Fruit fly (Drosophila melanogaster) whole organism, embryonic: Measurements from ENCODE around the gene sicily.

Experiments
- Atf6 ChIP-seq: fragments of 200-800 bp; sonication (Bioruptor generic); IDR thresholded peaks from 2 replicates; pipeline ENCODE4 v1.3.6; 2022; ENCODE audit warnings: missing biosample characterization, missing genetic modification characterization
- BtbVII ChIP-seq: fragments of 200-800 bp; sonication (Bioruptor generic); optimal IDR thresholded peaks from 3 replicates; lab custom pipeline; 2017; ENCODE audit warnings: missing biosample characterization, mild to moderate bottlenecking, missing genetic modification characterization
- CG10267 ChIP-seq: fragments of 200-800 bp; sonication (Bioruptor generic); optimal IDR thresholded peaks from 2 replicates; lab custom pipeline; 2018; ENCODE audit warnings: missing biosample characterization, mild to moderate bottlenecking, missing genetic modification characterization, moderate library complexity
- CG10366 ChIP-seq: fragments of 200-800 bp; sonication (Bioruptor generic); IDR thresholded peaks from 2 replicates; pipeline ENCODE4 v1.3.6; 2022; ENCODE audit warnings: missing biosample characterization, missing genetic modification characterization
- CG12219 ChIP-seq: fragments of 200-800 bp; sonication (Bioruptor generic); optimal IDR thresholded peaks from 3 replicates; lab custom pipeline; 2018; ENCODE audit warnings: missing biosample characterization, mild to moderate bottlenecking, missing genetic modification characterization
- CG12236 ChIP-seq: fragments of 200-800 bp; sonication (Bioruptor generic); optimal IDR thresholded peaks from 2 replicates; lab custom pipeline; 2016; ENCODE audit warnings: missing biosample characterization, missing genetic modification characterization
- CG12299 ChIP-seq: fragments of 200-800 bp; sonication (Bioruptor generic); optimal IDR thresholded peaks from 2 replicates; lab custom pipeline; 2018; ENCODE audit warnings: missing biosample characterization, mild to moderate bottlenecking, missing genetic modification characterization
- CG12769 ChIP-seq: fragments of 200-800 bp; sonication (Bioruptor generic); optimal IDR thresholded peaks from 2 replicates; lab custom pipeline; 2019; ENCODE audit warnings: missing biosample characterization, mild to moderate bottlenecking, missing genetic modification characterization, moderate library complexity
- CG13624 ChIP-seq: fragments of 200-800 bp; sonication (Bioruptor generic); optimal IDR thresholded peaks from 2 replicates; lab custom pipeline; 2016; ENCODE audit warnings: missing biosample characterization, missing genetic modification characterization
- CG15269 ChIP-seq: fragments of 200-800 bp; sonication (Bioruptor generic); optimal IDR thresholded peaks from 2 replicates; lab custom pipeline; 2018; ENCODE audit warnings: missing biosample characterization, mild to moderate bottlenecking, missing genetic modification characterization, moderate library complexity
- CG1602 ChIP-seq: fragments of 200-800 bp; sonication (Bioruptor generic); optimal IDR thresholded peaks from 3 replicates; lab custom pipeline; 2016; ENCODE audit warnings: missing biosample characterization, missing genetic modification characterization
- CG17612 ChIP-seq: fragments of 200-800 bp; sonication (Bioruptor generic); IDR thresholded peaks from 2 replicates; pipeline ENCODE4 v1.3.6; 2022; ENCODE audit warnings: missing biosample characterization, missing genetic modification characterization
- CG17912 ChIP-seq: fragments of 200-800 bp; sonication (Bioruptor generic); optimal IDR thresholded peaks from 2 replicates; lab custom pipeline; 2018; ENCODE audit warnings: missing biosample characterization, mild to moderate bottlenecking, missing genetic modification characterization
- CG1792 ChIP-seq: fragments of 200-800 bp; sonication (Bioruptor generic); optimal IDR thresholded peaks from 2 replicates; lab custom pipeline; 2016; ENCODE audit warnings: missing biosample characterization, missing genetic modification characterization
- CG2120 ChIP-seq: fragments of 200-800 bp; sonication (Bioruptor generic); optimal IDR thresholded peaks from 3 replicates; lab custom pipeline; 2016; ENCODE audit warnings: missing biosample characterization, missing genetic modification characterization
- CG31441 ChIP-seq: fragments of 200-800 bp; sonication (Bioruptor generic); IDR thresholded peaks from 2 replicates; pipeline ENCODE4 v1.3.6; 2022; ENCODE audit warnings: missing biosample characterization, missing genetic modification characterization
- CG33557 ChIP-seq: fragments of 200-800 bp; sonication (Bioruptor generic); optimal IDR thresholded peaks from 2 replicates; lab custom pipeline; 2019; ENCODE audit warnings: missing biosample characterization, mild to moderate bottlenecking, missing genetic modification characterization, moderate library complexity
- CG8765 ChIP-seq: fragments of 200-800 bp; sonication (Bioruptor generic); IDR thresholded peaks from 2 replicates; pipeline ENCODE4 v1.3.6; 2022; ENCODE audit warnings: missing biosample characterization, missing genetic modification characterization
- D19A ChIP-seq: fragments of 200-800 bp; optimal IDR thresholded peaks from 3 replicates; lab custom pipeline; 2019; ENCODE audit warnings: missing biosample characterization, mild to moderate bottlenecking, missing genetic modification characterization, moderate library complexity
- Dref ChIP-seq: fragments of 200-800 bp; sonication (Bioruptor generic); IDR thresholded peaks from 2 replicates; pipeline ENCODE4 v1.3.6; 2022; ENCODE audit warnings: missing biosample characterization, missing genetic modification characterization
- Ets97D ChIP-seq: fragments of 200-800 bp; sonication (Bioruptor generic); optimal IDR thresholded peaks from 3 replicates; lab custom pipeline; 2016; ENCODE audit warnings: missing biosample characterization, missing genetic modification characterization
- Gug ChIP-seq: fragments of 200-800 bp; sonication (Bioruptor generic); IDR thresholded peaks from 4 replicates; pipeline ENCODE4 v1.3.6; 2022; ENCODE audit warnings: missing biosample characterization, missing genetic modification characterization
- HLHmδ ChIP-seq: fragments of 200-800 bp; sonication (Bioruptor generic); optimal IDR thresholded peaks from 2 replicates; lab custom pipeline; 2018; ENCODE audit warnings: missing biosample characterization, mild to moderate bottlenecking, missing genetic modification characterization, moderate library complexity
- Hmx ChIP-seq: fragments of 200-800 bp; sonication (Bioruptor generic); optimal IDR thresholded peaks from 2 replicates; lab custom pipeline; 2016; ENCODE audit warnings: missing biosample characterization, missing genetic modification characterization
- NFAT ChIP-seq: fragments of 200-800 bp; sonication (Bioruptor generic); IDR thresholded peaks from 2 replicates; pipeline ENCODE4 v1.3.6; 2022; ENCODE audit warnings: missing biosample characterization, missing genetic modification characterization
- Ptx1 ChIP-seq: fragments of 200-800 bp; sonication (Bioruptor generic); IDR thresholded peaks from 2 replicates; pipeline ENCODE4 v1.3.6; 2022; ENCODE audit warnings: missing biosample characterization, missing genetic modification characterization
- Sin3A ChIP-seq: fragments of >200 bp; optimal IDR thresholded peaks from 2 replicates; lab custom pipeline; 2018
- Ssrp ChIP-seq: fragments of 200-800 bp; sonication (Bioruptor generic); optimal IDR thresholded peaks from 2 replicates; lab custom pipeline; 2018; ENCODE audit warnings: missing biosample characterization, mild to moderate bottlenecking, missing genetic modification characterization, moderate library complexity
- ac ChIP-seq: fragments of 200-800 bp; sonication (Bioruptor generic); optimal IDR thresholded peaks from 3 replicates; lab custom pipeline; 2017; ENCODE audit warnings: missing biosample characterization, mild to moderate bottlenecking, missing genetic modification characterization
- ap ChIP-seq: fragments of 200-800 bp; sonication (Bioruptor generic); IDR thresholded peaks from 2 replicates; pipeline ENCODE4 v1.3.6; 2022; ENCODE audit warnings: missing biosample characterization, missing genetic modification characterization
- bowl ChIP-seq: fragments of 200-800 bp; sonication (Bioruptor generic); IDR thresholded peaks from 2 replicates; pipeline ENCODE4 v1.3.6; 2022; ENCODE audit warnings: missing biosample characterization, missing genetic modification characterization
- btn ChIP-seq: fragments of 200-800 bp; sonication (Bioruptor generic); optimal IDR thresholded peaks from 2 replicates; lab custom pipeline; 2016; ENCODE audit warnings: missing biosample characterization, missing genetic modification characterization
- cas ChIP-seq: fragments of 200-800 bp; sonication (Bioruptor generic); IDR thresholded peaks from 2 replicates; pipeline ENCODE4 v1.3.6; 2022; ENCODE audit warnings: missing biosample characterization, missing genetic modification characterization
- chif ChIP-seq, 2 experiments: fragments of 200-800 bp; sonication (Bioruptor generic); optimal IDR thresholded peaks; 3 replicates each; lab custom pipeline; 2016; ENCODE audit warnings: missing biosample characterization in 2 of 2, missing genetic modification characterization in 2 of 2
- croc ChIP-seq: fragments of 200-800 bp; sonication (Bioruptor generic); conservative IDR thresholded peaks from 3 replicates; pipeline ENCODE4 v1.3.6; 2022; ENCODE audit warnings: missing biosample characterization, missing genetic modification characterization
- cwo ChIP-seq: fragments of 200-800 bp; sonication (Bioruptor generic); optimal IDR thresholded peaks from 3 replicates; lab custom pipeline; 2017; ENCODE audit warnings: missing biosample characterization, missing genetic modification characterization, mild to moderate bottlenecking, moderate library complexity, missing genetic modification reagents
- en ChIP-seq: fragments of 200-800 bp; sonication (Bioruptor generic); optimal IDR thresholded peaks from 2 replicates; lab custom pipeline; 2016; ENCODE audit warnings: missing biosample characterization, missing genetic modification characterization
- fd96Cb ChIP-seq: fragments of 200-800 bp; sonication (Bioruptor generic); optimal IDR thresholded peaks from 2 replicates; lab custom pipeline; 2018; ENCODE audit warnings: missing biosample characterization, mild to moderate bottlenecking, missing genetic modification characterization, moderate library complexity
- her ChIP-seq: fragments of 200-800 bp; sonication (Bioruptor generic); optimal IDR thresholded peaks from 2 replicates; lab custom pipeline; 2016; ENCODE audit warnings: missing biosample characterization, missing genetic modification characterization
- hkb ChIP-seq, 2 experiments: fragments of 200-800 bp in 1 of 2; fragments of >200 bp in 1 of 2; sonication (Bioruptor generic) in 1 of 2; IDR thresholded peaks in 1 of 2; optimal IDR thresholded peaks in 1 of 2; 2 replicates each; pipeline versions ENCODE4 v1.3.6 to Lab custom; 2017 to 2022; ENCODE audit warnings: missing biosample characterization in 1 of 2, missing genetic modification characterization in 1 of 2
- insv ChIP-seq, 2 experiments: fragments of 200-800 bp; sonication (Bioruptor generic); optimal IDR thresholded peaks; 3 replicates each; lab custom pipeline; 2016 to 2018; ENCODE audit warnings: missing biosample characterization in 2 of 2, missing genetic modification characterization in 2 of 2
- ken ChIP-seq: fragments of 200-800 bp; sonication (Bioruptor generic); IDR thresholded peaks from 3 replicates; pipeline ENCODE4 v1.3.6; 2022; ENCODE audit warnings: missing biosample characterization, missing genetic modification characterization
- pfk ChIP-seq: fragments of 200-800 bp; sonication (Bioruptor generic); optimal IDR thresholded peaks from 2 replicates; lab custom pipeline; 2018; ENCODE audit warnings: missing biosample characterization, mild to moderate bottlenecking, missing genetic modification characterization, moderate library complexity
- pho ChIP-seq: fragments of 200-800 bp; sonication (Bioruptor generic); optimal IDR thresholded peaks from 2 replicates; lab custom pipeline; 2016; ENCODE audit warnings: missing biosample characterization, missing genetic modification characterization
- salm ChIP-seq: fragments of 200-800 bp; sonication (Bioruptor generic); optimal IDR thresholded peaks from 2 replicates; lab custom pipeline; 2018; ENCODE audit warnings: missing biosample characterization, mild to moderate bottlenecking, missing genetic modification characterization
- seq ChIP-seq: fragments of 200-800 bp; sonication (Bioruptor generic); IDR thresholded peaks from 2 replicates; pipeline ENCODE4 v1.3.6; 2022; ENCODE audit warnings: missing biosample characterization, missing genetic modification characterization
- sisA ChIP-seq: fragments of 200-800 bp; sonication (Bioruptor generic); IDR thresholded peaks from 2 replicates; pipeline ENCODE4 v1.3.6; 2022; ENCODE audit warnings: missing biosample characterization, missing genetic modification characterization
- slp2 ChIP-seq: fragments of 200-800 bp; sonication (Bioruptor generic); optimal IDR thresholded peaks from 2 replicates; lab custom pipeline; 2016; ENCODE audit warnings: missing biosample characterization, missing genetic modification characterization
- ssp ChIP-seq: fragments of 200-800 bp; sonication (Bioruptor generic); IDR thresholded peaks from 2 replicates; pipeline ENCODE4 v1.3.6; 2022; ENCODE audit warnings: missing biosample characterization, missing genetic modification characterization
- stwl ChIP-seq: fragments of 200-800 bp; sonication (Bioruptor generic); optimal IDR thresholded peaks from 3 replicates; lab custom pipeline; 2018; ENCODE audit warnings: missing biosample characterization, mild to moderate bottlenecking, missing genetic modification characterization, moderate library complexity
- trh ChIP-seq: fragments of 200-800 bp; sonication (Bioruptor generic); optimal IDR thresholded peaks from 2 replicates; lab custom pipeline; 2016; ENCODE audit warnings: missing biosample characterization, missing genetic modification characterization
- vfl ChIP-seq: fragments of 200-800 bp; sonication (Bioruptor generic); optimal IDR thresholded peaks from 2 replicates; lab custom pipeline; 2016; ENCODE audit warnings: missing biosample characterization, missing genetic modification characterization

Gene sicily

dm6 chrX:11852310-11852709 lies 39.2 kb upstream of the sicily start, which contains the start of gene p24-1 (continued):
- no peak for TF ChIP-seq trh (GFP tag; lab: Kevin White, UChicago)
- TF ChIP-seq NFAT (GFP tag; lab: Robert Waterston, UW): peak; percentile 81
- TF ChIP-seq en (GFP tag; lab: Kevin White, UChicago): no peak
- peak; percentile 89 for TF ChIP-seq Ets97D (GFP tag; lab: Kevin White, UChicago)
- peak; percentile 65 for TF ChIP-seq CG1792
- TF ChIP-seq seq (GFP tag; lab: Robert Waterston, UW): no peak
- TF ChIP-seq salm (tag; lab: Kevin White, UChicago): no peak
- TF ChIP-seq CG13624 (GFP tag; lab: Kevin White, UChicago): peak; percentile 70
- no peak for TF ChIP-seq CG8765
- no peak for TF ChIP-seq CG12236 (GFP tag; lab: Kevin White, UChicago)
- TF ChIP-seq Hmx (GFP tag; lab: Kevin White, UChicago): no peak
- no peak for TF ChIP-seq ac (GFP tag; lab: Kevin White, UChicago)
- peak; percentile 23; the same call in 1 of the 2 replicates for TF ChIP-seq ssp
- no peak for TF ChIP-seq fd96Cb (tag; lab: Kevin White, UChicago)
- no peak for TF ChIP-seq ken (GFP tag; lab: Robert Waterston, UW)
- no peak for TF ChIP-seq croc (GFP tag; lab: Robert Waterston, UW)
- TF ChIP-seq Dref: peak; percentile 90
- TF ChIP-seq CG12299 (tag; lab: Kevin White, UChicago): no peak
- no peak for TF ChIP-seq btn (GFP tag; lab: Kevin White, UChicago)
- TF ChIP-seq her: peak; percentile 66
- TF ChIP-seq D19A (tag; lab: Kevin White, UChicago): no peak
- TF ChIP-seq Gug: peak; percentile 56; the same call in 2 of the 4 replicates
- peak in 1 of 2 experiments; percentile 7 for TF ChIP-seq insv (GFP tag; optimal IDR thresholded peaks at IDR 0.05; lab: Kevin White, UChicago)
- TF ChIP-seq HLHmδ (GFP tag; lab: Kevin White, UChicago): no peak
- TF ChIP-seq cwo (GFP tag; lab: Kevin White, UChicago): no peak
- TF ChIP-seq slp2 (GFP tag; lab: Kevin White, UChicago): no peak
- peak in 1 of 2 experiments; percentile 31 for TF ChIP-seq chif (GFP tag; optimal IDR thresholded peaks at IDR 0.05; lab: Kevin White, UChicago)
- TF ChIP-seq Ptx1 (GFP tag; lab: Robert Waterston, UW): peak; percentile 29; the same call in 1 of the 2 replicates
- peak; percentile 7 for TF ChIP-seq CG33557
- TF ChIP-seq hkb (optimal IDR thresholded peaks at IDR 0.05; lab: Kevin White, UChicago): peak; percentile 47
- TF ChIP-seq hkb (GFP tag; IDR thresholded peaks at IDR 0.05; lab: Robert Waterston, UW): no peak
- TF ChIP-seq Sin3A (lab: Kevin White, UChicago): peak; percentile 22
- TF ChIP-seq Atf6: no peak
- TF ChIP-seq CG12769 (tag; lab: Kevin White, UChicago): peak; percentile 30
- no peak for TF ChIP-seq ap
- TF ChIP-seq CG15269: peak; percentile 23
- TF ChIP-seq bowl (GFP tag; lab: Robert Waterston, UW): no peak
- peak; percentile 13 for TF ChIP-seq CG1602
- no peak for TF ChIP-seq CG17612 (GFP tag; lab: Robert Waterston, UW)
- TF ChIP-seq pfk (GFP tag; lab: Kevin White, UChicago): peak; percentile 18
- TF ChIP-seq vfl: peak; percentile 45
- peak; percentile 15 for TF ChIP-seq CG17912 (GFP tag; lab: Kevin White, UChicago)
- no peak for TF ChIP-seq cas (GFP tag; lab: Robert Waterston, UW)
- peak; percentile 95 for TF ChIP-seq CG10267 (tag; lab: Kevin White, UChicago)
- TF ChIP-seq Ssrp (tag; lab: Kevin White, UChicago): no peak
- TF ChIP-seq stwl (tag; lab: Kevin White, UChicago): peak; percentile 85
- TF ChIP-seq BtbVII: no peak
- peak; percentile 47 for TF ChIP-seq pho (GFP tag; lab: Kevin White, UChicago)
- TF ChIP-seq CG2120 (GFP tag; lab: Kevin White, UChicago): peak; percentile 81
- TF ChIP-seq CG12219 (GFP tag; lab: Kevin White, UChicago): no peak
- TF ChIP-seq CG31441 (GFP tag; lab: Robert Waterston, UW): peak; percentile 40; the same call in 1 of the 2 replicates
- peak; percentile 12; the same call in 1 of the 2 replicates for TF ChIP-seq sisA (GFP tag; lab: Robert Waterston, UW)
- TF ChIP-seq CG10366 (GFP tag; lab: Robert Waterston, UW): no peak
